Fruit fly (Drosophila melanogaster) whole organism, embryonic: Measurements from ENCODE around the gene CG44362.
A peak's percentile ranks its signal among the peaks of the same experiment; 100 is the strongest.

Source experiments
- Atf6 ChIP-seq: fragments of 200-800 bp; sonication (Bioruptor generic); IDR thresholded peaks from 2 replicates; pipeline ENCODE4 v1.3.6; 2022; ENCODE audit warnings: missing biosample characterization, missing genetic modification characterization
- BtbVII ChIP-seq: fragments of 200-800 bp; sonication (Bioruptor generic); optimal IDR thresholded peaks from 3 replicates; lab custom pipeline; 2017; ENCODE audit warnings: missing biosample characterization, mild to moderate bottlenecking, missing genetic modification characterization
- CG10267 ChIP-seq: fragments of 200-800 bp; sonication (Bioruptor generic); optimal IDR thresholded peaks from 2 replicates; lab custom pipeline; 2018; ENCODE audit warnings: missing biosample characterization, mild to moderate bottlenecking, missing genetic modification characterization, moderate library complexity
- CG11504 ChIP-seq: fragments of 200-800 bp; sonication (Bioruptor generic); optimal IDR thresholded peaks from 3 replicates; lab custom pipeline; 2019; ENCODE audit warnings: missing biosample characterization, mild to moderate bottlenecking, missing genetic modification characterization, moderate library complexity
- CG12236 ChIP-seq: fragments of 200-800 bp; sonication (Bioruptor generic); optimal IDR thresholded peaks from 2 replicates; lab custom pipeline; 2016; ENCODE audit warnings: missing biosample characterization, missing genetic modification characterization
- CG12769 ChIP-seq: fragments of 200-800 bp; sonication (Bioruptor generic); optimal IDR thresholded peaks from 2 replicates; lab custom pipeline; 2019; ENCODE audit warnings: missing biosample characterization, mild to moderate bottlenecking, missing genetic modification characterization, moderate library complexity
- CG13123 ChIP-seq: fragments of 200-800 bp; sonication (Bioruptor generic); optimal IDR thresholded peaks from 2 replicates; lab custom pipeline; 2016; ENCODE audit warnings: missing biosample characterization, missing genetic modification characterization
- CG13424 ChIP-seq: fragments of 200-800 bp; sonication (Bioruptor generic); optimal IDR thresholded peaks from 2 replicates; lab custom pipeline; 2019; ENCODE audit warnings: missing biosample characterization, mild to moderate bottlenecking, missing genetic modification characterization, moderate library complexity
- CG14667 ChIP-seq: fragments of 200-800 bp; sonication (Bioruptor generic); IDR thresholded peaks from 2 replicates; pipeline ENCODE4 v1.3.6; 2022; ENCODE audit warnings: missing biosample characterization, missing genetic modification characterization
- CG15269 ChIP-seq: fragments of 200-800 bp; sonication (Bioruptor generic); optimal IDR thresholded peaks from 2 replicates; lab custom pipeline; 2018; ENCODE audit warnings: missing biosample characterization, mild to moderate bottlenecking, missing genetic modification characterization, moderate library complexity
- CG17328 ChIP-seq: fragments of 200-800 bp; sonication (Bioruptor generic); IDR thresholded peaks from 2 replicates; pipeline ENCODE4 v1.3.6; 2022; ENCODE audit warnings: missing biosample characterization, missing genetic modification characterization
- CG17359 ChIP-seq: fragments of 200-800 bp; sonication (Bioruptor generic); optimal IDR thresholded peaks from 3 replicates; lab custom pipeline; 2018; ENCODE audit warnings: missing biosample characterization, mild to moderate bottlenecking, missing genetic modification characterization, moderate library complexity
- CG17361 ChIP-seq: fragments of 200-800 bp; sonication (Bioruptor generic); IDR thresholded peaks from 3 replicates; pipeline ENCODE4 v1.3.6; 2022; ENCODE audit warnings: missing biosample characterization, missing genetic modification characterization
- CG17829 ChIP-seq: fragments of 200-800 bp; optimal IDR thresholded peaks from 2 replicates; lab custom pipeline; 2019; ENCODE audit warnings: missing biosample characterization, mild to moderate bottlenecking, missing genetic modification characterization, moderate library complexity
- CG2129 ChIP-seq: fragments of 200-800 bp; sonication (Bioruptor generic); IDR thresholded peaks from 2 replicates; pipeline ENCODE4 v1.3.6; 2022; ENCODE audit warnings: missing biosample characterization, missing genetic modification characterization; ENCODE audit not compliant: partially characterized antibody
- CG2712 ChIP-seq: fragments of 200-800 bp; optimal IDR thresholded peaks from 3 replicates; lab custom pipeline; 2019; ENCODE audit warnings: missing biosample characterization, mild to moderate bottlenecking, missing genetic modification characterization, moderate library complexity
- CG30403 ChIP-seq: fragments of 200-800 bp; sonication (Bioruptor generic); optimal IDR thresholded peaks from 3 replicates; lab custom pipeline; 2016; ENCODE audit warnings: missing biosample characterization, missing genetic modification characterization
- CG31224 ChIP-seq: fragments of 200-800 bp; sonication (Bioruptor generic); IDR thresholded peaks from 2 replicates; pipeline ENCODE4 v1.3.6; 2022; ENCODE audit warnings: missing biosample characterization, missing genetic modification characterization
- CG5180 ChIP-seq: fragments of 200-800 bp; sonication (Bioruptor generic); optimal IDR thresholded peaks from 3 replicates; lab custom pipeline; 2017; ENCODE audit warnings: missing biosample characterization, missing genetic modification characterization, mild to moderate bottlenecking, moderate library complexity, missing genetic modification reagents
- CG6791 ChIP-seq: fragments of 200-800 bp; sonication (Bioruptor generic); IDR thresholded peaks from 3 replicates; pipeline ENCODE4 v1.3.6; 2022; ENCODE audit warnings: missing biosample characterization, missing genetic modification characterization; ENCODE audit not compliant: partially characterized antibody
- Drgx ChIP-seq: fragments of 200-800 bp; sonication (Bioruptor generic); IDR thresholded peaks from 2 replicates; pipeline ENCODE4 v1.3.6; 2022; ENCODE audit warnings: missing biosample characterization, missing genetic modification characterization
- Elba2 ChIP-seq: fragments of 200-800 bp; sonication (Bioruptor generic); optimal IDR thresholded peaks from 3 replicates; lab custom pipeline; 2016; ENCODE audit warnings: missing biosample characterization, missing genetic modification characterization
- HLH3B ChIP-seq: fragments of 200-800 bp; sonication (Bioruptor generic); IDR thresholded peaks from 2 replicates; pipeline ENCODE4 v1.3.6; 2022; ENCODE audit warnings: missing biosample characterization, missing genetic modification characterization
- HmgZ ChIP-seq: fragments of 200-800 bp; sonication (Bioruptor generic); optimal IDR thresholded peaks from 2 replicates; lab custom pipeline; 2018; ENCODE audit warnings: missing biosample characterization, mild to moderate bottlenecking, missing genetic modification characterization
- Sin3A ChIP-seq: fragments of >200 bp; optimal IDR thresholded peaks from 2 replicates; lab custom pipeline; 2018
- Ssrp ChIP-seq: fragments of 200-800 bp; sonication (Bioruptor generic); optimal IDR thresholded peaks from 2 replicates; lab custom pipeline; 2018; ENCODE audit warnings: missing biosample characterization, mild to moderate bottlenecking, missing genetic modification characterization, moderate library complexity
- Usf ChIP-seq: fragments of 200-800 bp; sonication (Bioruptor generic); optimal IDR thresholded peaks from 2 replicates; lab custom pipeline; 2017; ENCODE audit warnings: missing genotype, missing biosample characterization, missing genetic modification characterization
- ase ChIP-seq: fragments of 200-800 bp; sonication (Bioruptor generic); IDR thresholded peaks from 3 replicates; pipeline ENCODE4 v1.3.6; 2022; ENCODE audit warnings: missing biosample characterization, missing genetic modification characterization
- bcd ChIP-seq: fragments of 200-800 bp; sonication (Bioruptor generic); optimal IDR thresholded peaks from 2 replicates; lab custom pipeline; 2017; ENCODE audit warnings: missing biosample characterization, mild to moderate bottlenecking, missing genetic modification characterization
- bsh ChIP-seq, 2 experiments: fragments of 200-800 bp; sonication (Bioruptor generic); optimal IDR thresholded peaks; 2 replicates each; lab custom pipeline; 2017 to 2018; ENCODE audit warnings: mild to moderate bottlenecking in 2 of 2, missing biosample characterization in 2 of 2, missing genetic modification characterization in 2 of 2, moderate library complexity in 1 of 2
- chinmo ChIP-seq: fragments of 200-800 bp; sonication (Bioruptor generic); IDR thresholded peaks from 4 replicates; pipeline ENCODE4 v1.3.6; 2022; ENCODE audit warnings: missing biosample characterization, missing genetic modification characterization; ENCODE audit not compliant: partially characterized antibody
- ci ChIP-seq: fragments of 200-800 bp; sonication (Bioruptor generic); IDR thresholded peaks from 3 replicates; pipeline ENCODE4 v1.3.6; 2022; ENCODE audit warnings: missing biosample characterization, missing genetic modification characterization
- dmrt99B ChIP-seq: fragments of 200-800 bp; sonication (Bioruptor generic); optimal IDR thresholded peaks from 2 replicates; lab custom pipeline; 2018; ENCODE audit warnings: missing biosample characterization, mild to moderate bottlenecking, missing genetic modification characterization, moderate library complexity
- dpn ChIP-seq, 2 experiments: fragments of 200-800 bp; sonication (Bioruptor generic); optimal IDR thresholded peaks; 3 replicates each; lab custom pipeline; 2016; ENCODE audit warnings: missing biosample characterization in 2 of 2, missing genetic modification characterization in 2 of 2
- dysf ChIP-seq: fragments of 200-800 bp; sonication (Bioruptor generic); IDR thresholded peaks from 3 replicates; pipeline ENCODE4 v1.3.6; 2022; ENCODE audit warnings: missing biosample characterization, missing genetic modification characterization
- emc ChIP-seq: fragments of 200-800 bp; sonication (Bioruptor generic); optimal IDR thresholded peaks from 2 replicates; lab custom pipeline; 2016; ENCODE audit warnings: missing biosample characterization, missing genetic modification characterization
- jumu ChIP-seq: fragments of 200-800 bp; sonication (Bioruptor generic); optimal IDR thresholded peaks from 3 replicates; lab custom pipeline; 2016; ENCODE audit warnings: missing biosample characterization, missing genetic modification characterization
- luna ChIP-seq: fragments of 200-800 bp; sonication (Bioruptor generic); optimal IDR thresholded peaks from 2 replicates; lab custom pipeline; 2016; ENCODE audit warnings: missing biosample characterization, missing genetic modification characterization
- nom ChIP-seq: fragments of 200-800 bp; sonication (Bioruptor generic); optimal IDR thresholded peaks from 2 replicates; lab custom pipeline; 2017; ENCODE audit warnings: missing biosample characterization, missing genetic modification characterization, mild to moderate bottlenecking, moderate library complexity, missing genetic modification reagents
- phol ChIP-seq: fragments of 200-800 bp; sonication (Bioruptor generic); optimal IDR thresholded peaks from 3 replicates; lab custom pipeline; 2018; ENCODE audit warnings: missing biosample characterization, mild to moderate bottlenecking, missing genetic modification characterization, moderate library complexity
- prd ChIP-seq, 3 experiments: fragments of >200 bp in 2 of 3; fragments of 200-800 bp in 1 of 3; sonication (Bioruptor generic) in 1 of 3; optimal IDR thresholded peaks in 2 of 3; IDR thresholded peaks in 1 of 3; 2 replicates in 2 of 3; 3 replicates in 1 of 3; pipeline versions ENCODE4 v1.3.6 to Lab custom; 2017 to 2022; ENCODE audit warnings: missing biosample characterization in 1 of 3, missing genetic modification characterization in 1 of 3
- rib ChIP-seq: fragments of 200-800 bp; sonication (Bioruptor generic); IDR thresholded peaks from 2 replicates; pipeline ENCODE4 v1.3.6; 2022; ENCODE audit warnings: missing biosample characterization, missing genetic modification characterization
- row ChIP-seq: fragments of 200-800 bp; sonication (Bioruptor generic); IDR thresholded peaks from 3 replicates; pipeline ENCODE4 v1.3.6; 2022; ENCODE audit warnings: missing biosample characterization, missing genetic modification characterization
- sens ChIP-seq: fragments of 200-800 bp; sonication (Bioruptor generic); peaks from one replicate; lab custom pipeline; 2016; ENCODE audit warnings: missing biosample characterization, missing genetic modification characterization
- seq ChIP-seq: fragments of 200-800 bp; sonication (Bioruptor generic); IDR thresholded peaks from 2 replicates; pipeline ENCODE4 v1.3.6; 2022; ENCODE audit warnings: missing biosample characterization, missing genetic modification characterization
- stwl ChIP-seq: fragments of 200-800 bp; sonication (Bioruptor generic); optimal IDR thresholded peaks from 3 replicates; lab custom pipeline; 2018; ENCODE audit warnings: missing biosample characterization, mild to moderate bottlenecking, missing genetic modification characterization, moderate library complexity
- zen ChIP-seq: fragments of 200-800 bp; sonication (Bioruptor generic); optimal IDR thresholded peaks from 3 replicates; lab custom pipeline; 2018; ENCODE audit warnings: missing biosample characterization, mild to moderate bottlenecking, missing genetic modification characterization, moderate library complexity

CG44362 gene

dm6 chr3L:11367797-11368196 is 29.5 kb upstream of the CG44362 start (continued):
- TF ChIP-seq dysf (peak; percentile 27; the same call in 1 of the 3 replicates), zen (no peak), Elba2 (GFP tag; lab: Kevin White, UChicago) (no peak), prd (optimal IDR thresholded peaks at IDR 0.05; lab: Kevin White, UChicago) (no peak), prd (GFP tag; IDR thresholded peaks at IDR 0.05; lab: Robert Waterston, UW) (peak; percentile 70), CG2129 (GFP tag; lab: Robert Waterston, UW) (no peak), stwl (no peak), Usf (GFP tag; lab: Kevin White, UChicago) (no peak), BtbVII (no peak), Ssrp (tag; lab: Kevin White, UChicago) (peak; percentile 16), ase (no peak), CG13424 (tag; lab: Kevin White, UChicago) (peak; percentile 28), bcd (GFP tag; lab: Kevin White, UChicago) (no peak), emc (no peak), jumu (GFP tag; lab: Kevin White, UChicago) (no peak), CG5180 (GFP tag; lab: Kevin White, UChicago) (no peak), row (GFP tag; lab: Robert Waterston, UW) (peak; percentile 74), CG12769 (no peak), HLH3B (GFP tag; lab: Robert Waterston, UW) (peak; percentile 28; the same call in 1 of the 2 replicates), rib (GFP tag; lab: Robert Waterston, UW) (no peak), CG13123 (GFP tag; lab: Kevin White, UChicago) (no peak), dpn (GFP tag; optimal IDR thresholded peaks at IDR 0.05; lab: Kevin White, UChicago) (no peak)
- TF ChIP-seq, all 482 proteins: peak for 98

dm6 chr3L:11368319-11369299 is 28.7 kb upstream of the CG44362 start:
- TF ChIP-seq chinmo (GFP tag; lab: Robert Waterston, UW) (0 out of 4 replicates have a peak, but pooled peaks have one; percentile 42), HmgZ (tag; lab: Kevin White, UChicago) (no peak), CG14667 (GFP tag; lab: Robert Waterston, UW) (no peak), Sin3A (lab: Kevin White, UChicago) (no peak), CG6791 (no peak), dpn (GFP tag; optimal IDR thresholded peaks at IDR 0.05; lab: Kevin White, UChicago) (no peak), bsh (GFP tag; optimal IDR thresholded peaks at IDR 0.05; lab: Kevin White, UChicago) (peak; percentile 43 to 94), CG2712 (peak; percentile 54), CG11504 (peak; percentile 20), CG10267 (tag; lab: Kevin White, UChicago) (peak; percentile 6), Drgx (GFP tag; lab: Robert Waterston, UW) (peak; percentile 83), CG17361 (GFP tag; lab: Robert Waterston, UW) (peak; percentile 49; the same call in 2 of the 3 replicates), sens (GFP tag; lab: Kevin White, UChicago) (peak; percentile 67), ci (peak; percentile 67; the same call in 2 of the 3 replicates), luna (GFP tag; lab: Kevin White, UChicago) (no peak), CG17328 (GFP tag; lab: Robert Waterston, UW) (0 out of 2 replicates have a peak, but pooled peaks have one; percentile 8), CG17829 (tag; lab: Kevin White, UChicago) (peak; percentile 12), dmrt99B (peak; percentile 44), seq (no peak), nom (GFP tag; lab: Kevin White, UChicago) (peak; percentile 98), CG12236 (GFP tag; lab: Kevin White, UChicago) (no peak), Atf6 (GFP tag; lab: Robert Waterston, UW) (0 out of 2 replicates have a peak, but pooled peaks have one; percentile 21), CG15269 (tag; lab: Kevin White, UChicago) (no peak), CG30403 (GFP tag; lab: Kevin White, UChicago) (peak; percentile 26), CG31224 (GFP tag; lab: Robert Waterston, UW) (0 out of 2 replicates have a peak, but pooled peaks have one; percentile 14), phol (tag; lab: Kevin White, UChicago) (peak; percentile 50), CG17359 (tag; lab: Kevin White, UChicago) (peak; percentile 18)
